Fruit fly (Drosophila melanogaster) whole organism, embryonic: ENCODE results near the gene CG4364.

Experiments used
- Aef1 ChIP-seq: fragments of 200-800 bp; sonication (Bioruptor generic); IDR thresholded peaks from 3 replicates; pipeline ENCODE4 v1.3.6; 2022; ENCODE audit warnings: missing biosample characterization, missing genetic modification characterization
- BtbVII ChIP-seq: fragments of 200-800 bp; sonication (Bioruptor generic); optimal IDR thresholded peaks from 3 replicates; lab custom pipeline; 2017; ENCODE audit warnings: missing biosample characterization, mild to moderate bottlenecking, missing genetic modification characterization
- CG12236 ChIP-seq: fragments of 200-800 bp; sonication (Bioruptor generic); optimal IDR thresholded peaks from 2 replicates; lab custom pipeline; 2016; ENCODE audit warnings: missing biosample characterization, missing genetic modification characterization
- CG14050 ChIP-seq: fragments of 200-800 bp; sonication (Bioruptor generic); IDR thresholded peaks from 3 replicates; pipeline ENCODE4 v1.3.6; 2022; ENCODE audit warnings: missing biosample characterization, missing genetic modification characterization
- CG14441 ChIP-seq: fragments of 200-800 bp; sonication (Bioruptor generic); IDR thresholded peaks from 2 replicates; pipeline ENCODE4 v1.3.6; 2022; ENCODE audit warnings: missing biosample characterization, missing genetic modification characterization
- CG14860 ChIP-seq: fragments of 200-800 bp; sonication (Bioruptor generic); IDR thresholded peaks from 3 replicates; pipeline ENCODE4 v1.3.6; 2022; ENCODE audit warnings: missing biosample characterization, missing genetic modification characterization; ENCODE audit not compliant: partially characterized antibody
- CG1529 ChIP-seq: fragments of 200-800 bp; sonication (Bioruptor generic); optimal IDR thresholded peaks from 3 replicates; lab custom pipeline; 2018; ENCODE audit warnings: missing biosample characterization, missing genetic modification characterization
- CG17361 ChIP-seq: fragments of 200-800 bp; sonication (Bioruptor generic); IDR thresholded peaks from 3 replicates; pipeline ENCODE4 v1.3.6; 2022; ENCODE audit warnings: missing biosample characterization, missing genetic modification characterization
- CG17568 ChIP-seq: fragments of 200-800 bp; sonication (Bioruptor generic); optimal IDR thresholded peaks from 2 replicates; lab custom pipeline; 2018; ENCODE audit warnings: missing biosample characterization, mild to moderate bottlenecking, missing genetic modification characterization, moderate library complexity
- CG1792 ChIP-seq: fragments of 200-800 bp; sonication (Bioruptor generic); optimal IDR thresholded peaks from 2 replicates; lab custom pipeline; 2016; ENCODE audit warnings: missing biosample characterization, missing genetic modification characterization
- CG18599 ChIP-seq: fragments of 200-800 bp; sonication (Bioruptor generic); optimal IDR thresholded peaks from 3 replicates; lab custom pipeline; 2017; ENCODE audit warnings: missing biosample characterization, missing genetic modification characterization, mild to moderate bottlenecking, moderate library complexity, missing genetic modification reagents
- CG2129 ChIP-seq: fragments of 200-800 bp; sonication (Bioruptor generic); IDR thresholded peaks from 2 replicates; pipeline ENCODE4 v1.3.6; 2022; ENCODE audit warnings: missing biosample characterization, missing genetic modification characterization; ENCODE audit not compliant: partially characterized antibody
- CG2712 ChIP-seq: fragments of 200-800 bp; optimal IDR thresholded peaks from 3 replicates; lab custom pipeline; 2019; ENCODE audit warnings: missing biosample characterization, mild to moderate bottlenecking, missing genetic modification characterization, moderate library complexity
- CG30020 ChIP-seq: fragments of 200-800 bp; optimal IDR thresholded peaks from 2 replicates; lab custom pipeline; 2019; ENCODE audit warnings: missing biosample characterization, mild to moderate bottlenecking, missing genetic modification characterization, moderate library complexity
- CG32767 ChIP-seq: fragments of 200-800 bp; sonication (Bioruptor generic); IDR thresholded peaks from 2 replicates; pipeline ENCODE4 v1.3.6; 2022; ENCODE audit warnings: missing biosample characterization, missing genetic modification characterization
- CG32772 ChIP-seq: fragments of 200-800 bp; sonication (Bioruptor generic); IDR thresholded peaks from 2 replicates; pipeline ENCODE4 v1.3.6; 2022; ENCODE audit warnings: missing biosample characterization, missing genetic modification characterization
- CG4360 ChIP-seq: fragments of 200-800 bp; sonication (Bioruptor generic); IDR thresholded peaks from 2 replicates; pipeline ENCODE4 v1.3.6; 2022; ENCODE audit warnings: missing biosample characterization, missing genetic modification characterization
- CG4404 ChIP-seq: fragments of 200-800 bp; sonication (Bioruptor generic); IDR thresholded peaks from 2 replicates; pipeline ENCODE4 v1.3.6; 2022; ENCODE audit warnings: missing biosample characterization, missing genetic modification characterization
- CG6854 ChIP-seq: fragments of 200-800 bp; sonication (Bioruptor generic); optimal IDR thresholded peaks from 3 replicates; lab custom pipeline; 2017; ENCODE audit warnings: missing biosample characterization, mild to moderate bottlenecking, missing genetic modification characterization
- CG7839 ChIP-seq: fragments of 200-800 bp; sonication (Bioruptor generic); optimal IDR thresholded peaks from 3 replicates; lab custom pipeline; 2018; ENCODE audit warnings: missing biosample characterization, mild to moderate bottlenecking, missing genetic modification characterization, moderate library complexity
- CG8359 ChIP-seq: fragments of 200-800 bp; sonication (Bioruptor generic); optimal IDR thresholded peaks from 2 replicates; lab custom pipeline; 2017; ENCODE audit warnings: missing biosample characterization, mild to moderate bottlenecking, missing genetic modification characterization, borderline replicate concordance
- CG9797 ChIP-seq: fragments of 200-800 bp; sonication (Bioruptor generic); optimal IDR thresholded peaks from 3 replicates; lab custom pipeline; 2018; ENCODE audit warnings: missing biosample characterization, mild to moderate bottlenecking, missing genetic modification characterization
- Dad ChIP-seq: fragments of 200-800 bp; sonication (Bioruptor generic); optimal IDR thresholded peaks from 3 replicates; lab custom pipeline; 2016; ENCODE audit warnings: missing biosample characterization, missing genetic modification characterization
- Dek ChIP-seq: fragments of 200-800 bp; sonication (Bioruptor generic); optimal IDR thresholded peaks from 3 replicates; lab custom pipeline; 2019; ENCODE audit warnings: missing biosample characterization, mild to moderate bottlenecking, missing genetic modification characterization, moderate library complexity
- Doc2 ChIP-seq: fragments of 200-800 bp; sonication (Bioruptor generic); IDR thresholded peaks from 2 replicates; pipeline ENCODE4 v1.3.6; 2022; ENCODE audit warnings: missing biosample characterization, missing genetic modification characterization
- Dp ChIP-seq: fragments of 200-800 bp; sonication (Bioruptor generic); optimal IDR thresholded peaks from 2 replicates; lab custom pipeline; 2018; ENCODE audit warnings: missing biosample characterization, mild to moderate bottlenecking, missing genetic modification characterization, moderate library complexity
- Gsc ChIP-seq: fragments of 200-800 bp; sonication (Bioruptor generic); IDR thresholded peaks from 2 replicates; pipeline ENCODE4 v1.3.6; 2022; ENCODE audit warnings: missing biosample characterization, missing genetic modification characterization
- Hmr ChIP-seq: fragments of 200-800 bp; sonication (Bioruptor generic); optimal IDR thresholded peaks from 3 replicates; lab custom pipeline; 2017; ENCODE audit warnings: mild to moderate bottlenecking, missing biosample characterization, missing genetic modification reagents, missing genetic modification characterization
- Hr51 ChIP-seq, 2 experiments: fragments of 200-800 bp; sonication (Bioruptor generic); optimal IDR thresholded peaks; 2 replicates in 1 of 2; 3 replicates in 1 of 2; lab custom pipeline; 2016 to 2018; ENCODE audit warnings: missing biosample characterization in 2 of 2, missing genetic modification characterization in 2 of 2, mild to moderate bottlenecking in 1 of 2, moderate library complexity in 1 of 2
- Hsf ChIP-seq: fragments of 200-800 bp; sonication (Bioruptor generic); optimal IDR thresholded peaks from 3 replicates; lab custom pipeline; 2016; ENCODE audit warnings: missing biosample characterization, missing genetic modification characterization
- Lpt ChIP-seq: fragments of >200 bp; optimal IDR thresholded peaks from 2 replicates; lab custom pipeline; 2018; ENCODE audit warnings: missing biosample characterization, missing genetic modification characterization
- Med ChIP-seq: fragments of 200-800 bp; sonication (Bioruptor generic); peaks from one replicate; lab custom pipeline; 2016; ENCODE audit warnings: missing biosample characterization, missing genetic modification characterization, mild to moderate bottlenecking, inconsistent platforms, moderate library complexity
- Nf-YB ChIP-seq: fragments of 200-800 bp; sonication (Bioruptor generic); optimal IDR thresholded peaks from 3 replicates; lab custom pipeline; 2019; ENCODE audit warnings: missing biosample characterization, mild to moderate bottlenecking, missing genetic modification characterization, moderate library complexity
- Opbp ChIP-seq: fragments of 200-800 bp; sonication (Bioruptor generic); IDR thresholded peaks from 3 replicates; pipeline ENCODE4 v1.3.6; 2022; ENCODE audit warnings: missing biosample characterization, missing genetic modification characterization; ENCODE audit not compliant: partially characterized antibody
- PHDP ChIP-seq: fragments of 200-800 bp; sonication (Bioruptor generic); optimal IDR thresholded peaks from 3 replicates; lab custom pipeline; 2018; ENCODE audit warnings: missing biosample characterization, mild to moderate bottlenecking, missing genetic modification characterization, moderate library complexity
- Side ChIP-seq: fragments of 200-800 bp; sonication (Bioruptor generic); optimal IDR thresholded peaks from 2 replicates; lab custom pipeline; 2016; ENCODE audit warnings: missing biosample characterization, missing genetic modification characterization
- Sry-β ChIP-seq: fragments of 200-800 bp; sonication (Bioruptor generic); optimal IDR thresholded peaks from 2 replicates; lab custom pipeline; 2018; ENCODE audit warnings: missing biosample characterization, mild to moderate bottlenecking, missing genetic modification characterization, moderate library complexity
- chif ChIP-seq, 2 experiments: fragments of 200-800 bp; sonication (Bioruptor generic); optimal IDR thresholded peaks; 3 replicates each; lab custom pipeline; 2016; ENCODE audit warnings: missing biosample characterization in 2 of 2, missing genetic modification characterization in 2 of 2
- chm ChIP-seq: fragments of 200-800 bp; sonication (Bioruptor generic); IDR thresholded peaks from 2 replicates; pipeline ENCODE4 v1.3.6; 2022; ENCODE audit warnings: missing biosample characterization, missing genetic modification characterization
- crp ChIP-seq, 2 experiments: fragments of 200-800 bp; sonication (Bioruptor generic); optimal IDR thresholded peaks; 2 replicates in 1 of 2; 3 replicates in 1 of 2; lab custom pipeline; 2017; ENCODE audit warnings: missing biosample characterization in 2 of 2, missing genetic modification characterization in 2 of 2, mild to moderate bottlenecking in 1 of 2, moderate library complexity in 1 of 2
- emc ChIP-seq: fragments of 200-800 bp; sonication (Bioruptor generic); optimal IDR thresholded peaks from 2 replicates; lab custom pipeline; 2016; ENCODE audit warnings: missing biosample characterization, missing genetic modification characterization
- eve ChIP-seq, 2 experiments: fragments of >200 bp; optimal IDR thresholded peaks; 2 replicates each; lab custom pipeline; 2017; ENCODE audit warnings: missing biosample characterization in 2 of 2, missing genetic modification characterization in 2 of 2
- ftz-f1 ChIP-seq: fragments of 200-800 bp; sonication (Bioruptor generic); optimal IDR thresholded peaks from 2 replicates; lab custom pipeline; 2016; ENCODE audit warnings: missing biosample characterization, missing genetic modification characterization
- hb ChIP-seq: fragments of 200-800 bp; sonication (Bioruptor generic); IDR thresholded peaks from 3 replicates; pipeline ENCODE4 v1.3.6; 2022; ENCODE audit warnings: missing biosample characterization, missing genetic modification characterization; ENCODE audit not compliant: partially characterized antibody
- hbn ChIP-seq: fragments of 200-800 bp; sonication (Bioruptor generic); IDR thresholded peaks from 2 replicates; pipeline ENCODE4 v1.3.6; 2022; ENCODE audit warnings: missing biosample characterization, missing genetic modification characterization; ENCODE audit not compliant: partially characterized antibody
- nerfin-1 ChIP-seq: fragments of 200-800 bp; sonication (Bioruptor generic); optimal IDR thresholded peaks from 3 replicates; lab custom pipeline; 2019; ENCODE audit warnings: missing biosample characterization, mild to moderate bottlenecking, missing genetic modification characterization, moderate library complexity
- peb ChIP-seq: fragments of 200-800 bp; sonication (Bioruptor generic); IDR thresholded peaks from 2 replicates; pipeline ENCODE4 v1.3.6; 2022; ENCODE audit warnings: missing biosample characterization, missing genetic modification characterization
- seq ChIP-seq: fragments of 200-800 bp; sonication (Bioruptor generic); IDR thresholded peaks from 2 replicates; pipeline ENCODE4 v1.3.6; 2022; ENCODE audit warnings: missing biosample characterization, missing genetic modification characterization
- slou ChIP-seq: fragments of 200-800 bp; sonication (Bioruptor generic); optimal IDR thresholded peaks from 3 replicates; lab custom pipeline; 2016; ENCODE audit warnings: missing biosample characterization, missing genetic modification characterization
- tap ChIP-seq: fragments of 200-800 bp; optimal IDR thresholded peaks from 3 replicates; lab custom pipeline; 2019; ENCODE audit warnings: missing biosample characterization, mild to moderate bottlenecking, missing genetic modification characterization, moderate library complexity

CG4364 gene

dm6 chr2L:9758856-9759255, 47.8 kb upstream of the CG4364 start (continued):
- TF ChIP-seq CG7839: peak; percentile 40
- peak; percentile 43 for TF ChIP-seq Dad
- TF ChIP-seq BtbVII: no peak
- peak; percentile 95 for TF ChIP-seq Opbp (GFP tag; lab: Robert Waterston, UW)
- no peak for TF ChIP-seq CG9797
- TF ChIP-seq tap: peak; percentile 7
- no peak for TF ChIP-seq Lpt (GFP tag; lab: Kevin White, UChicago)
- peak; percentile 72 for TF ChIP-seq CG14441 (GFP tag; lab: Robert Waterston, UW)
- no peak for TF ChIP-seq eve (GFP tag; optimal IDR thresholded peaks at IDR 0.05; lab: Kevin White, UChicago)
- TF ChIP-seq CG14860 (GFP tag; lab: Robert Waterston, UW): peak; percentile 89
- peak; percentile 93 for TF ChIP-seq Aef1 (GFP tag; lab: Robert Waterston, UW)
- TF ChIP-seq CG4404 (GFP tag; lab: Robert Waterston, UW): peak; percentile 42; the same call in 1 of the 2 replicates
- TF ChIP-seq CG17568 (GFP tag; lab: Kevin White, UChicago): no peak
- no peak for TF ChIP-seq slou (GFP tag; lab: Kevin White, UChicago)
- TF ChIP-seq CG32767 (GFP tag; lab: Robert Waterston, UW): 0 out of 2 replicates have a peak, but pooled peaks have one; percentile 40
- TF ChIP-seq Hr51 (GFP tag; optimal IDR thresholded peaks at IDR 0.05; lab: Kevin White, UChicago): peak in 1 of 2 experiments; percentile 57
- TF ChIP-seq hbn (GFP tag; lab: Robert Waterston, UW): peak; percentile 89
- TF ChIP-seq CG2712 (tag; lab: Kevin White, UChicago): peak; percentile 71
- TF ChIP-seq nerfin-1 (tag; lab: Kevin White, UChicago): peak; percentile 24
- TF ChIP-seq CG32772: 0 out of 2 replicates have a peak, but pooled peaks have one; percentile 41
- no peak for TF ChIP-seq peb
- TF ChIP-seq Hmr: peak; percentile 60
- peak; percentile 15 for TF ChIP-seq emc (GFP tag; lab: Kevin White, UChicago)
- TF ChIP-seq seq (GFP tag; lab: Robert Waterston, UW): peak; percentile 15; the same call in 1 of the 2 replicates
- TF ChIP-seq CG18599: peak; percentile 58
- 0 out of 3 replicates have a peak, but pooled peaks have one; percentile 38 for TF ChIP-seq CG17361
- TF ChIP-seq Gsc (GFP tag; lab: Robert Waterston, UW): no peak
- TF ChIP-seq Side (GFP tag; lab: Kevin White, UChicago): no peak
- no peak for TF ChIP-seq crp (GFP tag; optimal IDR thresholded peaks at IDR 0.05; lab: Kevin White, UChicago)
- TF ChIP-seq CG12236 (GFP tag; lab: Kevin White, UChicago): no peak
- peak; percentile 100 for TF ChIP-seq CG4360
- peak; percentile 54 for TF ChIP-seq Dek (tag; lab: Kevin White, UChicago)
- TF ChIP-seq PHDP: peak; percentile 20
- TF ChIP-seq CG2129: peak; percentile 87
- TF ChIP-seq CG1792 (GFP tag; lab: Kevin White, UChicago): no peak
- peak in 1 of 2 experiments; percentile 23 for TF ChIP-seq chif (GFP tag; optimal IDR thresholded peaks at IDR 0.05; lab: Kevin White, UChicago)
- TF ChIP-seq Hsf (GFP tag; lab: Kevin White, UChicago): peak; percentile 40
- peak; percentile 43 for TF ChIP-seq CG30020 (tag; lab: Kevin White, UChicago)
- TF ChIP-seq ftz-f1 (GFP tag; lab: Kevin White, UChicago): no peak
- peak; percentile 13 for TF ChIP-seq Dp (GFP tag; lab: Kevin White, UChicago)
- peak; percentile 16; the same call in 1 of the 3 replicates for TF ChIP-seq CG14050 (GFP tag; lab: Robert Waterston, UW)
- peak; percentile 1 for TF ChIP-seq Nf-YB (GFP tag; lab: Kevin White, UChicago)
- TF ChIP-seq Sry-β (GFP tag; lab: Kevin White, UChicago): peak; percentile 37
- no peak for TF ChIP-seq CG8359 (GFP tag; lab: Kevin White, UChicago)
- no peak for TF ChIP-seq Doc2
- peak; percentile 78 for TF ChIP-seq hb (GFP tag; lab: Robert Waterston, UW)
- TF ChIP-seq CG6854: no peak
- TF ChIP-seq Med (GFP tag; lab: Kevin White, UChicago): peak; percentile 96
- peak; percentile 82 for TF ChIP-seq chm (GFP tag; lab: Robert Waterston, UW)
- TF ChIP-seq CG1529 (GFP tag; lab: Kevin White, UChicago): no peak
